Fruit fly (Drosophila melanogaster): ENCODE results near the gene Ets21C.
A peak's percentile ranks its signal among the peaks of the same experiment; 100 is the strongest.

Gene Ets21C

DNA sequence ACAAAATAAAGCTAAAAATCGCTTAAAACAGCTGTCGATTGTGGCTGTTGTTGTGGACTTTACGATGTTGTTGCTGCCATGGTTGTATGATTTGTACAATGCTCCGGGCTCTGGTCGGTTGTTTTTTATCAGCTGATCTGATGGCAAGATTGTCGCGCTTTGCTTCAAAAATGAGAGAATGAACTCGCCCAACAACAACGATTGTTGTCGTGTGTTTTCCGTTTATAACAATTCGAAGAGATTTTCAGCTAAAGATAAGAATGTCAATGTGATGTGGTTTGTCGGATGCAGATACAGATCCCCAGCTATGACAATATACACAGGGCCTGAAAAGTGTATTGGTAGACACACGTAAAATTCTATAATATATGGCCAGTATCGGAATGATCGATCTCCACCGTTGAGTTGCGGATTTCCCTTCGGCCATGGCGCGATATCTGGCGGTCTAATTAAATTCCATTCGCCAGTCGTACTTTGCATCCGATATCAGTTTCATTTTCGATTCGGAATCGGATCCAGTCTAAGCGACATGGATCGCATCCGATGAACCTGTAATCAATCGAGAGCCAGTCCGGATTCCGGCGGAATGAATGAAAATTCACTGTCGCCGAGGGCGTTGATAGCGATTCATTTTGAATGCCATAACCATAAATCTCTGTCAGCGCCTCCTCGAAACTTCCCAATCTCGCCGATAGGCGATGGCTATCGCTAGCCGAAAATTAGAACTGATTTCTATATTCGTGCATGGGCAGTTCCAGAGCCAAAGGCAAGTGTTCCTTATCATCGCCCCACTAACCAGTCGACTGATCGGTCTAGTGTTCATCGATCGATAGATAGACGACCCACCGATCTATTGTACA is 57.1 kb downstream of the Ets21C start (continued):
- TF ChIP-seq ftz-f1 (GFP tag; optimal IDR thresholded peaks at IDR 0.05) (peak; percentile 17), Pdp1 (GFP tag; optimal IDR thresholded peaks at IDR 0.05) (peak in 1 of 2 experiments; percentile 61), CG15269 (tag; optimal IDR thresholded peaks at IDR 0.05) (peak; percentile 6), ci (GFP tag; IDR thresholded peaks at IDR 0.05) (0 out of 3 replicates have a peak, but pooled peaks have one; percentile 31), sug (tag; optimal IDR thresholded peaks at IDR 0.05) (peak; percentile 71), toy (GFP tag; IDR thresholded peaks at IDR 0.05) (no peak), CG34376 (GFP tag; optimal IDR thresholded peaks at IDR 0.05) (peak; percentile 81), D19A (tag; optimal IDR thresholded peaks at IDR 0.05) (no peak), slou (GFP tag; optimal IDR thresholded peaks at IDR 0.05) (no peak), fru (optimal IDR thresholded peaks at IDR 0.05) (no peak), Vsx1 (GFP tag; optimal IDR thresholded peaks at IDR 0.05) (no peak), unpg (GFP tag; optimal IDR thresholded peaks at IDR 0.05) (no peak), Gug (GFP tag; IDR thresholded peaks at IDR 0.05) (no peak), CG8290 (GFP tag; optimal IDR thresholded peaks at IDR 0.05) (no peak), CG8290 (tag; optimal IDR thresholded peaks at IDR 0.05) (peak in 1 of 2 experiments; percentile 9), pum (GFP tag; optimal IDR thresholded peaks at IDR 0.05) (no peak), Hey (tag; optimal IDR thresholded peaks at IDR 0.05) (peak; percentile 70), CG33557 (GFP tag; optimal IDR thresholded peaks at IDR 0.05) (no peak), peb (GFP tag; IDR thresholded peaks at IDR 0.05) (no peak)

Data from whole organism, embryonic.